Fruit fly (Drosophila melanogaster): Measurements from ENCODE around the gene smog.

Gene smog

DNA sequence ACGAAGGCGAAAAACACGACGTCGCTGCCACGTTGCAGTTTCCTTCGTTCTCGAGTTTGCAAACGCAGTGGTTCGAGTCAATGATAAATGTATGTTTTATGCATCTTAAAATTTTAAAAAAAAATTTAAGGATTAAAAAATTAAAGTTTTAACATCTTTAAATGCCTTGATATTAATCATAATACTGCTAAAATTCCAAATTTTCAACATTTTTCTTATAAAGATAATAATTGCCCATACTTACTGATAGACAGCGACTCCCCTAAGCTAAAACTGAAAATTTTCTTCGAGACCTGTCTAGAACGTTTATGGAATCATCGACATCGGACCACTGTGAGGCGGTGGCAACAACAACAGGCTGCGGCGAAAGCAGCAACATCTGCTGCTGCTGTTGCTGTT, 31.3 kb upstream of the smog start (continued):
- TF ChIP-seq Hr3 (GFP tag; optimal IDR thresholded peaks at IDR 0.05) (peak; percentile 42), CG32532 (GFP tag; IDR thresholded peaks at IDR 0.05) (peak; percentile 76), gcm (GFP tag; optimal IDR thresholded peaks at IDR 0.05) (peak; percentile 17), fd64A (GFP tag; optimal IDR thresholded peaks at IDR 0.05) (no peak), CG11696 (GFP tag; IDR thresholded peaks at IDR 0.05) (0 out of 2 replicates have a peak, but pooled peaks have one; percentile 34), dimm (GFP tag; IDR thresholded peaks at IDR 0.05) (peak; percentile 22; the same call in 1 of the 2 replicates), CG32767 (GFP tag; IDR thresholded peaks at IDR 0.05) (no peak; the same call in 1 of the 2 replicates), Med (GFP tag) (peak; percentile 87), dmrt11E (tag; optimal IDR thresholded peaks at IDR 0.05) (peak; percentile 18), chm (GFP tag; IDR thresholded peaks at IDR 0.05) (no peak), CG8478 (optimal IDR thresholded peaks at IDR 0.05) (no peak), CG8924 (tag; optimal IDR thresholded peaks at IDR 0.05) (peak; percentile 70), slbo (GFP tag; IDR thresholded peaks at IDR 0.05) (peak; percentile 70), sob (GFP tag; IDR thresholded peaks at IDR 0.05) (peak; percentile 62), CG14965 (GFP tag; optimal IDR thresholded peaks at IDR 0.05; ENCODE audit: borderline replicate concordance) (no peak), Gsc (GFP tag; IDR thresholded peaks at IDR 0.05) (no peak), CG18619 (GFP tag; optimal IDR thresholded peaks at IDR 0.05) (peak; percentile 61), odd (GFP tag; optimal IDR thresholded peaks at IDR 0.05) (peak; percentile 67), Scr (GFP tag; IDR thresholded peaks at IDR 0.05; ENCODE audit: partially characterized antibody) (no peak), CG17829 (tag; optimal IDR thresholded peaks at IDR 0.05) (peak; percentile 6), Hr51 (GFP tag; optimal IDR thresholded peaks at IDR 0.05) (peak; percentile 2 to 71), CG16813 (GFP tag; IDR thresholded peaks at IDR 0.05; ENCODE audit: partially characterized antibody) (0 out of 3 replicates have a peak, but pooled peaks have one; percentile 42), CG3995 (GFP tag; optimal IDR thresholded peaks at IDR 0.05) (peak; percentile 23), CG12071 (GFP tag; optimal IDR thresholded peaks at IDR 0.05) (peak; percentile 8), unc-4 (GFP tag; IDR thresholded peaks at IDR 0.05; ENCODE audit: partially characterized antibody) (no peak), gsb-n (tag; optimal IDR thresholded peaks at IDR 0.05) (no peak), Nf-YB (GFP tag; optimal IDR thresholded peaks at IDR 0.05) (no peak), CG12104 (GFP tag; optimal IDR thresholded peaks at IDR 0.05) (no peak), stwl (tag; optimal IDR thresholded peaks at IDR 0.05) (no peak), CG2199 (GFP tag; IDR thresholded peaks at IDR 0.05) (no peak), Rx (GFP tag; IDR thresholded peaks at IDR 0.05) (peak; percentile 42; the same call in 1 of the 2 replicates), HmgD (GFP tag; optimal IDR thresholded peaks at IDR 0.05) (no peak), Taf1 (GFP tag; IDR thresholded peaks at IDR 0.05) (peak; percentile 44), Mrtf (GFP tag; IDR thresholded peaks at IDR 0.05) (peak; percentile 55; the same call in 1 of the 3 replicates), Myb (GFP tag; optimal IDR thresholded peaks at IDR 0.05) (peak; percentile 2), CG13775 (GFP tag; optimal IDR thresholded peaks at IDR 0.05) (peak; percentile 21), CG9932 (GFP tag; IDR thresholded peaks at IDR 0.05) (peak; percentile 73), CG6272 (GFP tag; IDR thresholded peaks at IDR 0.05) (no peak), Mes4 (GFP tag; optimal IDR thresholded peaks at IDR 0.05) (no peak), Fer2 (tag; optimal IDR thresholded peaks at IDR 0.05) (peak; percentile 31), kay (GFP tag; optimal IDR thresholded peaks at IDR 0.05) (peak; percentile 34), ATbp (GFP tag; optimal IDR thresholded peaks at IDR 0.05) (peak; percentile 46), CG14441 (GFP tag; IDR thresholded peaks at IDR 0.05) (peak; percentile 54), CG2875 (GFP tag; optimal IDR thresholded peaks at IDR 0.05) (peak; percentile 39), CHES-1-like (GFP tag; optimal IDR thresholded peaks at IDR 0.05) (peak; percentile 31), Awh (GFP tag; IDR thresholded peaks at IDR 0.05) (no peak), vvl (GFP tag; IDR thresholded peaks at IDR 0.05) (peak; percentile 65), da (GFP tag; optimal IDR thresholded peaks at IDR 0.05) (no peak), Sox102F (GFP tag; optimal IDR thresholded peaks at IDR 0.05) (peak; percentile 44), CG8089 (GFP tag; optimal IDR thresholded peaks at IDR 0.05) (no peak), CG11560 (tag; IDR thresholded peaks at IDR 0.05) (peak; percentile 38; the same call in 1 of the 3 replicates)
